Fruit fly (Drosophila melanogaster): ENCODE measurements around the gene CG18599.

- TF ChIP-seq CG32264 (GFP tag; optimal IDR thresholded peaks at IDR 0.05) = no peak
- TF ChIP-seq ey (GFP tag; optimal IDR thresholded peaks at IDR 0.05) = peak; percentile 45
- no peak for TF ChIP-seq Abd-B (GFP tag; optimal IDR thresholded peaks at IDR 0.05)
- TF ChIP-seq h (GFP tag; optimal IDR thresholded peaks at IDR 0.05) = no peak
- TF ChIP-seq Hr83 (GFP tag; optimal IDR thresholded peaks at IDR 0.05; ENCODE audit: poor library complexity, severe bottlenecking) = no peak
Measured at dm6 chr3R:18243718-18244170, 23.8 kb upstream of the CG18599 start.

Data from whole organism, wandering third instar larva.